Fruit fly (Drosophila melanogaster) whole organism, embryonic: ENCODE results near the gene opa.

Experiments
- Atf-2 ChIP-seq: fragments of 200-800 bp; sonication (Bioruptor generic); optimal IDR thresholded peaks from 2 replicates; lab custom pipeline; 2016; ENCODE audit warnings: missing biosample characterization, missing genetic modification characterization
- Bgb ChIP-seq: fragments of 200-800 bp; sonication (Bioruptor generic); IDR thresholded peaks from 2 replicates; pipeline ENCODE4 v1.3.6; 2022; ENCODE audit warnings: missing biosample characterization, missing genetic modification characterization; ENCODE audit not compliant: partially characterized antibody
- BtbVII ChIP-seq: fragments of 200-800 bp; sonication (Bioruptor generic); optimal IDR thresholded peaks from 3 replicates; lab custom pipeline; 2017; ENCODE audit warnings: missing biosample characterization, mild to moderate bottlenecking, missing genetic modification characterization
- CG10543 ChIP-seq: fragments of 200-800 bp; sonication (Bioruptor generic); optimal IDR thresholded peaks from 3 replicates; lab custom pipeline; 2017; ENCODE audit warnings: missing biosample characterization, mild to moderate bottlenecking, missing genetic modification characterization, moderate library complexity
- CG12155 ChIP-seq: fragments of 200-800 bp; sonication (Bioruptor generic); optimal IDR thresholded peaks from 3 replicates; lab custom pipeline; 2016; ENCODE audit warnings: missing biosample characterization, missing genetic modification characterization
- CG13296 ChIP-seq: fragments of 200-800 bp; sonication (Bioruptor generic); optimal IDR thresholded peaks from 3 replicates; lab custom pipeline; 2018; ENCODE audit warnings: missing biosample characterization, mild to moderate bottlenecking, missing genetic modification characterization
- CG13424 ChIP-seq: fragments of 200-800 bp; sonication (Bioruptor generic); optimal IDR thresholded peaks from 2 replicates; lab custom pipeline; 2019; ENCODE audit warnings: missing biosample characterization, mild to moderate bottlenecking, missing genetic modification characterization, moderate library complexity
- CG14050 ChIP-seq: fragments of 200-800 bp; sonication (Bioruptor generic); IDR thresholded peaks from 3 replicates; pipeline ENCODE4 v1.3.6; 2022; ENCODE audit warnings: missing biosample characterization, missing genetic modification characterization
- CG14710 ChIP-seq: fragments of 200-800 bp; sonication (Bioruptor generic); optimal IDR thresholded peaks from 3 replicates; lab custom pipeline; 2019; ENCODE audit warnings: missing biosample characterization, mild to moderate bottlenecking, missing genetic modification characterization, moderate library complexity
- CG15479 ChIP-seq: fragments of 200-800 bp; sonication (Bioruptor generic); optimal IDR thresholded peaks from 3 replicates; lab custom pipeline; 2019; ENCODE audit warnings: missing biosample characterization, mild to moderate bottlenecking, missing genetic modification characterization, moderate library complexity
- CG17568 ChIP-seq: fragments of 200-800 bp; sonication (Bioruptor generic); optimal IDR thresholded peaks from 2 replicates; lab custom pipeline; 2018; ENCODE audit warnings: missing biosample characterization, mild to moderate bottlenecking, missing genetic modification characterization, moderate library complexity
- CG2120 ChIP-seq: fragments of 200-800 bp; sonication (Bioruptor generic); optimal IDR thresholded peaks from 3 replicates; lab custom pipeline; 2016; ENCODE audit warnings: missing biosample characterization, missing genetic modification characterization
- CG30020 ChIP-seq: fragments of 200-800 bp; optimal IDR thresholded peaks from 2 replicates; lab custom pipeline; 2019; ENCODE audit warnings: missing biosample characterization, mild to moderate bottlenecking, missing genetic modification characterization, moderate library complexity
- CG42726 ChIP-seq: fragments of 200-800 bp; sonication (Bioruptor generic); IDR thresholded peaks from 2 replicates; pipeline ENCODE4 v1.3.6; 2022; ENCODE audit warnings: missing biosample characterization, missing genetic modification characterization; ENCODE audit not compliant: partially characterized antibody
- CG4617 ChIP-seq: fragments of 200-800 bp; sonication (Bioruptor generic); optimal IDR thresholded peaks from 3 replicates; lab custom pipeline; 2016; ENCODE audit warnings: missing biosample characterization, missing genetic modification characterization, borderline replicate concordance
- CG4854 ChIP-seq: fragments of 200-800 bp; sonication (Bioruptor generic); optimal IDR thresholded peaks from 2 replicates; lab custom pipeline; 2016; ENCODE audit warnings: missing biosample characterization, missing genetic modification characterization, inconsistent platforms
- CG6683 ChIP-seq: fragments of 200-800 bp; sonication (Bioruptor generic); optimal IDR thresholded peaks from 2 replicates; lab custom pipeline; 2017; ENCODE audit warnings: missing biosample characterization, mild to moderate bottlenecking, missing genetic modification characterization, missing genetic modification reagents
- CG8290 ChIP-seq, 3 experiments: fragments of 200-800 bp; sonication (Bioruptor generic); optimal IDR thresholded peaks; 2 replicates each; lab custom pipeline; 2016 to 2019; ENCODE audit warnings: missing biosample characterization in 3 of 3, missing genetic modification characterization in 3 of 3, mild to moderate bottlenecking in 2 of 3, moderate library complexity in 1 of 3
- D ChIP-seq, 2 experiments: fragments of 200-800 bp in 1 of 2; fragments of >200 bp in 1 of 2; sonication (Bioruptor generic) in 1 of 2; optimal IDR thresholded peaks; 2 replicates in 1 of 2; 3 replicates in 1 of 2; lab custom pipeline; 2017; ENCODE audit warnings: mild to moderate bottlenecking in 1 of 2, missing biosample characterization in 1 of 2, missing genetic modification characterization in 1 of 2, missing genetic modification reagents in 1 of 2
- Deaf1 ChIP-seq: fragments of 200-800 bp; optimal IDR thresholded peaks from 3 replicates; lab custom pipeline; 2019; ENCODE audit warnings: missing biosample characterization, mild to moderate bottlenecking, missing genetic modification characterization, moderate library complexity
- Ets97D ChIP-seq: fragments of 200-800 bp; sonication (Bioruptor generic); optimal IDR thresholded peaks from 3 replicates; lab custom pipeline; 2016; ENCODE audit warnings: missing biosample characterization, missing genetic modification characterization
- H15 ChIP-seq: fragments of 200-800 bp; sonication (Bioruptor generic); IDR thresholded peaks from 3 replicates; pipeline ENCODE4 v1.3.6; 2022; ENCODE audit warnings: missing biosample characterization, missing genetic modification characterization
- Hey ChIP-seq: fragments of 200-800 bp; sonication (Bioruptor generic); optimal IDR thresholded peaks from 3 replicates; lab custom pipeline; 2018; ENCODE audit warnings: missing biosample characterization, mild to moderate bottlenecking, missing genetic modification characterization
- Neu2 ChIP-seq: fragments of 200-800 bp; sonication (Bioruptor generic); optimal IDR thresholded peaks from 3 replicates; lab custom pipeline; 2016; ENCODE audit warnings: missing biosample characterization, missing genetic modification characterization, borderline replicate concordance
- Nf-YC ChIP-seq: fragments of 200-800 bp; optimal IDR thresholded peaks from 3 replicates; lab custom pipeline; 2019; ENCODE audit warnings: missing biosample characterization, mild to moderate bottlenecking, missing genetic modification characterization, moderate library complexity
- Rfx ChIP-seq: fragments of 200-800 bp; sonication (Bioruptor generic); IDR thresholded peaks from 2 replicates; pipeline ENCODE4 v1.3.6; 2022; ENCODE audit warnings: missing biosample characterization, missing genetic modification characterization
- Scr ChIP-seq: fragments of 200-800 bp; sonication (Bioruptor generic); IDR thresholded peaks from 2 replicates; pipeline ENCODE4 v1.3.6; 2022; ENCODE audit warnings: missing biosample characterization, missing genetic modification characterization; ENCODE audit not compliant: partially characterized antibody
- Vsx1 ChIP-seq: fragments of 200-800 bp; sonication (Bioruptor generic); optimal IDR thresholded peaks from 2 replicates; lab custom pipeline; 2017; ENCODE audit warnings: missing biosample characterization, mild to moderate bottlenecking, missing genetic modification characterization, missing genetic modification reagents
- amos ChIP-seq: fragments of 200-800 bp; sonication (Bioruptor generic); IDR thresholded peaks from 2 replicates; pipeline ENCODE4 v1.3.6; 2022; ENCODE audit warnings: missing biosample characterization, missing genetic modification characterization; ENCODE audit not compliant: partially characterized antibody
- ato ChIP-seq: fragments of 200-800 bp; sonication (Bioruptor generic); IDR thresholded peaks from 2 replicates; pipeline ENCODE4 v1.3.6; 2022; ENCODE audit warnings: missing biosample characterization, missing genetic modification characterization; ENCODE audit not compliant: partially characterized antibody
- cad ChIP-seq: fragments of >200 bp; optimal IDR thresholded peaks from 2 replicates; lab custom pipeline; 2017; ENCODE audit warnings: missing biosample characterization, missing genetic modification characterization
- exex ChIP-seq: fragments of 200-800 bp; sonication (Bioruptor generic); optimal IDR thresholded peaks from 4 replicates; lab custom pipeline; 2018; ENCODE audit warnings: missing biosample characterization, mild to moderate bottlenecking, missing genetic modification characterization, moderate library complexity
- grn ChIP-seq: fragments of 200-800 bp; sonication (Bioruptor generic); optimal IDR thresholded peaks from 3 replicates; lab custom pipeline; 2017; ENCODE audit warnings: missing biosample characterization, missing genetic modification characterization
- inv ChIP-seq: fragments of 200-800 bp; sonication (Bioruptor generic); IDR thresholded peaks from 2 replicates; pipeline ENCODE4 v1.3.6; 2022; ENCODE audit warnings: missing biosample characterization, missing genetic modification characterization; ENCODE audit not compliant: partially characterized antibody
- knrl ChIP-seq: fragments of 200-800 bp; sonication (Bioruptor generic); IDR thresholded peaks from 3 replicates; pipeline ENCODE4 v1.3.6; 2022; ENCODE audit warnings: missing biosample characterization, missing genetic modification characterization; ENCODE audit not compliant: partially characterized antibody
- mirr ChIP-seq: fragments of 200-800 bp; sonication (Bioruptor generic); optimal IDR thresholded peaks from 3 replicates; lab custom pipeline; 2018; ENCODE audit warnings: missing biosample characterization, mild to moderate bottlenecking, missing genetic modification characterization
- mld ChIP-seq: fragments of 200-800 bp; sonication (Bioruptor generic); IDR thresholded peaks from 3 replicates; pipeline ENCODE4 v1.3.6; 2022; ENCODE audit warnings: missing biosample characterization, missing genetic modification characterization; ENCODE audit not compliant: partially characterized antibody
- nerfin-2 ChIP-seq: fragments of 200-800 bp; sonication (Bioruptor generic); IDR thresholded peaks from 2 replicates; pipeline ENCODE4 v1.3.6; 2022; ENCODE audit warnings: missing biosample characterization, missing genetic modification characterization; ENCODE audit not compliant: partially characterized antibody
- pzg ChIP-seq: fragments of 200-800 bp; sonication (Bioruptor generic); optimal IDR thresholded peaks from 3 replicates; lab custom pipeline; 2018; ENCODE audit warnings: missing biosample characterization, mild to moderate bottlenecking, missing genetic modification characterization, moderate library complexity
- sd ChIP-seq: fragments of 200-800 bp; sonication (Bioruptor generic); optimal IDR thresholded peaks from 3 replicates; lab custom pipeline; 2018; ENCODE audit warnings: missing biosample characterization, mild to moderate bottlenecking, missing genetic modification characterization, moderate library complexity
- sr ChIP-seq: fragments of 200-800 bp; sonication (Bioruptor generic); IDR thresholded peaks from 3 replicates; pipeline ENCODE4 v1.3.6; 2022; ENCODE audit warnings: missing biosample characterization, missing genetic modification characterization
- stwl ChIP-seq: fragments of 200-800 bp; sonication (Bioruptor generic); optimal IDR thresholded peaks from 3 replicates; lab custom pipeline; 2018; ENCODE audit warnings: missing biosample characterization, mild to moderate bottlenecking, missing genetic modification characterization, moderate library complexity
- sug ChIP-seq: fragments of 200-800 bp; optimal IDR thresholded peaks from 2 replicates; lab custom pipeline; 2019; ENCODE audit warnings: missing biosample characterization, mild to moderate bottlenecking, missing genetic modification characterization, moderate library complexity
- trem ChIP-seq: fragments of 200-800 bp; optimal IDR thresholded peaks from 3 replicates; lab custom pipeline; 2019; ENCODE audit warnings: missing biosample characterization, mild to moderate bottlenecking, missing genetic modification characterization, moderate library complexity

opa gene

dm6 chr3R:4814677-4815076 lies 37.9 kb upstream of the opa start:
- TF ChIP-seq exex (peak; percentile 96), sug (tag; lab: Kevin White, UChicago) (peak; percentile 14), sd (tag; lab: Kevin White, UChicago) (peak; percentile 87), grn (GFP tag; lab: Kevin White, UChicago) (peak; percentile 84), CG15479 (GFP tag; lab: Kevin White, UChicago) (peak; percentile 13), sr (GFP tag; lab: Robert Waterston, UW) (no peak), mirr (GFP tag; lab: Kevin White, UChicago) (peak; percentile 62), Vsx1 (GFP tag; lab: Kevin White, UChicago) (peak; percentile 46), trem (no peak)

DNA sequence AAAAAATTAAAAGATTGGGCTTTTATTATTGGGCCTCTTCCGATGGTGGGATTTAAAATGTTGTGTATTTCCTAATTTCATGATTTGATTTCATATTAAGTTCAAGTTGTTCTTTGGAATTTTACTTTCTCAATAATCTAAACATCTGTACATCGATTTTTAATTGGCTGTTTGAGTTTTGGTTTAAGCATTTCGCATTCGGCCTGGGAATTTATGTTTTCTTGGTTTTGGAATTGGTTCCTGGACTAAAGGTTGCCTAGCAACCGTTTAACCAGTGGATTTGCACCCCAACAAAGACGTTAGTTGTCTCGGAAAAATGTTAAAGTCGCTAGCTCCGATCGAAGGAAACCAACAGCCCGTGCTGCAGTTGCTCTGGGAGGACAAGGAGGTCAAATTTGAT lies 36.6 kb upstream of the opa start, which contains the start of gene BBS5:
TSS of gene BBS5 (plus strand) at position 301 of the 400 bp plus-strand sequence.
- TF ChIP-seq Hey (tag; lab: Kevin White, UChicago) (no peak), H15 (GFP tag; lab: Robert Waterston, UW) (no peak), CG2120 (GFP tag; lab: Kevin White, UChicago) (no peak), cad (GFP tag; lab: Kevin White, UChicago) (no peak), knrl (GFP tag; lab: Robert Waterston, UW) (no peak)

- TF ChIP-seq CG17568 (GFP tag; lab: Kevin White, UChicago) (no peak), D (optimal IDR thresholded peaks at IDR 0.05; lab: Kevin White, UChicago) (peak; percentile 76), D (GFP tag; optimal IDR thresholded peaks at IDR 0.05; lab: Kevin White, UChicago) (no peak), Nf-YC (tag; lab: Kevin White, UChicago) (peak; percentile 47), CG42726 (GFP tag; lab: Robert Waterston, UW) (peak; percentile 56), Rfx (GFP tag; lab: Robert Waterston, UW) (no peak), CG10543 (GFP tag; lab: Kevin White, UChicago) (peak; percentile 21), CG4854 (GFP tag; lab: Kevin White, UChicago) (no peak), CG12155 (GFP tag; lab: Kevin White, UChicago) (peak; percentile 97), Deaf1 (tag; lab: Kevin White, UChicago) (peak; percentile 71), CG13424 (tag; lab: Kevin White, UChicago) (peak; percentile 2), CG4617 (peak; percentile 94), Scr (GFP tag; lab: Robert Waterston, UW) (peak; percentile 93), CG8290 (GFP tag; optimal IDR thresholded peaks at IDR 0.05; lab: Kevin White, UChicago) (no peak), CG8290 (tag; optimal IDR thresholded peaks at IDR 0.05; lab: Kevin White, UChicago) (peak in 1 of 2 experiments; percentile 40), CG13296 (no peak), Neu2 (GFP tag; lab: Kevin White, UChicago) (no peak), mld (peak; percentile 90), BtbVII (no peak), ato (GFP tag; lab: Robert Waterston, UW) (peak; percentile 93), CG30020 (peak; percentile 50), CG14050 (GFP tag; lab: Robert Waterston, UW) (no peak), CG14710 (peak; percentile 49), stwl (tag; lab: Kevin White, UChicago) (peak; percentile 94), CG6683 (GFP tag; lab: Kevin White, UChicago) (peak; percentile 44), Atf-2 (GFP tag; lab: Kevin White, UChicago) (no peak), Bgb (GFP tag; lab: Robert Waterston, UW) (peak; percentile 93), Ets97D (GFP tag; lab: Kevin White, UChicago) (peak; percentile 73), pzg (GFP tag; lab: Kevin White, UChicago) (peak; percentile 93), inv (GFP tag; lab: Robert Waterston, UW) (peak; percentile 87), amos (GFP tag; lab: Robert Waterston, UW) (peak; percentile 91), nerfin-2 (GFP tag; lab: Robert Waterston, UW) (peak; percentile 86)
Measured at dm6 chr3R:4821098-4821605, 31.5 kb upstream of the opa start, which contains the start of gene CG14657. TSS of gene CG14657 (minus strand) at chr3R:4821432.
